Worm (Caenorhabditis elegans): Measurements from ENCODE around the gene ril-2.

Gene ril-2

DNA sequence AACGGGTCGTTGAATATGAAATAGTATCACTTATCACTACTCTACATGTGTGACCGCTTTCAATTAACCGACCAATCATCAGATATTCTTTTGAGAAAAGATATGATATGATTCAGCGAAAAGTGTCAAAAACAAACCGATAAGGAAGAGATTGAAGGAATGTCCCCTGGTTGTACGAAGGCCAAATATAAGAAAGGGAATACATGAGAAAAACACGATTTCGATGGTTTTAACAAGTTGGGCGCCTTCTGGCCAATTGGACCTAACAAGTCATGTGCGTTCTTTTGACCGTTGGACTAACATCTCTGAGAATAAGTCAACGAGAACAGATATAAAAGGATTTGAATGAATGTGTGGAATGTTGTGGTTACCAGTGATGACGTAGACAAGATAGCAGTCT, 43.1 kb downstream of the ril-2 start:
- TF ChIP-seq sma-9 (GFP tag; optimal IDR thresholded peaks at IDR 0.05), result peak; percentile 51
- no peak for TF ChIP-seq sma-9 (tag; optimal IDR thresholded peaks at IDR 0.05)
- peak; percentile 78 for TF ChIP-seq sma-3 (GFP tag; optimal IDR thresholded peaks at IDR 0.05)
- TF ChIP-seq C34F6.9 (tag; optimal IDR thresholded peaks at IDR 0.05), result no peak
- TF ChIP-seq nhr-129 (tag; optimal IDR thresholded peaks at IDR 0.05), result peak; percentile 47
- no peak for TF ChIP-seq elt-3 (tag; optimal IDR thresholded peaks at IDR 0.05)
- TF ChIP-seq aly-2 (tag; optimal IDR thresholded peaks at IDR 0.05), result no peak
- peak; percentile 58 for TF ChIP-seq nhr-21 (tag; optimal IDR thresholded peaks at IDR 0.05)
- TF ChIP-seq blmp-1 (tag; optimal IDR thresholded peaks at IDR 0.05; ENCODE audit: insufficient read depth), result peak; percentile 38
- peak; percentile 13 for TF ChIP-seq gmeb-1 (tag; optimal IDR thresholded peaks at IDR 0.05)
- TF ChIP-seq nhr-23 (tag; optimal IDR thresholded peaks at IDR 0.05), result no peak
- TF ChIP-seq ama-1 (optimal IDR thresholded peaks at IDR 0.05), result peak; percentile 24

DNA sequence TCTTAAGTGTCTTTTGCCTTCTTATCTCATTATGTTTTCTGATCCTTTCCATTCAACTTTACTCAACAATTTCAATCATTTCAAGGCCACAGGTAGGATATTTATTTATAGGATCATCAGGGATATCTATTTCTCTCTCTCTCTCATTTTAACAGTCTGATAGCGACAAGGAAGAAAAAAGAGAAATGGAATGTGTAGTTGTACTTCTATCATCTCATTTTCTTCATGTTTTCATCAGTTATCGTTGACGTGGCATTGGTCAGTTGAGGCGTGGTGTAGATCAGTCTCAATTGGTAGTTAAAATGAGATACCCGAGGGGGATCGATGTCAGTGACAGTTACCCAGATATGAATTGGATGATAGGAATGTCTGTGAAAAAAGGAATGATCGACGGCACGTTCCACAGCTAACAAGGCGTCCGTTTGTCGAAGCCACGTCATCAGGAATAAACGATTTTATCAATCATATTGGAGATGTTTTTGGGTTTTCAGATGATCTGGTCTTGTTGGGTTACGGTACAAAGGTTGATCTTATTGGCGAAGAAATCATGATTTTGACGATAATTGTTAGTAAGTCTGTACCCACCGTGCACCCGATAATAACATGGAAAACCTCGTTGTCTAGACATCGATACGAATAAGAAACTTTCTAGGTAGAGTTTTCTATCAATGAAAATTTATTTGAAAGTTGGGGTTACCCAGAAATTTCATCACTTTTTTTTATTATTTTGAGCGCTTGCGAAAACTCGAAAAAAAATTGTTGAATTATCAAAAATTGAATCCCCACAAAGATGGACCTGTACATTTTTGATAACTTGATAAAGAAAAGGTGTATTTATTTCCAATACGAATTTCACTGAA, 44.6 kb downstream of the ril-2 start:
- TF ChIP-seq nhr-21 (tag; optimal IDR thresholded peaks at IDR 0.05), result peak; percentile 81
- TF ChIP-seq R02D3.7 (tag; optimal IDR thresholded peaks at IDR 0.05), result no peak
- TF ChIP-seq fos-1 (tag; optimal IDR thresholded peaks at IDR 0.05), result peak; percentile 15
- TF ChIP-seq mdl-1 (tag; optimal IDR thresholded peaks at IDR 0.05), result no peak
- TF ChIP-seq nhr-23 (tag; optimal IDR thresholded peaks at IDR 0.05), result no peak
- peak; percentile 82 for TF ChIP-seq sma-9 (GFP tag; optimal IDR thresholded peaks at IDR 0.05)
- TF ChIP-seq sma-9 (tag; optimal IDR thresholded peaks at IDR 0.05), result no peak
- TF ChIP-seq unc-55 (GFP tag; optimal IDR thresholded peaks at IDR 0.05), result no peak
- no peak for TF ChIP-seq nhr-11 (tag; optimal IDR thresholded peaks at IDR 0.05)
- TF ChIP-seq snpc-4 (tag; optimal IDR thresholded peaks at IDR 0.05), result no peak
- TF ChIP-seq blmp-1 (tag; optimal IDR thresholded peaks at IDR 0.05; ENCODE audit: insufficient read depth), result peak; percentile 85
- peak; percentile 93 for TF ChIP-seq crh-2 (tag; optimal IDR thresholded peaks at IDR 0.05)
- TF ChIP-seq mab-5 (tag; optimal IDR thresholded peaks at IDR 0.05), result no peak
- no peak for TF ChIP-seq ztf-11 (tag; optimal IDR thresholded peaks at IDR 0.05)
- TF ChIP-seq lin-13 (GFP tag; optimal IDR thresholded peaks at IDR 0.05), result no peak
- no peak for TF ChIP-seq Y55F3AM.14 (GFP tag; optimal IDR thresholded peaks at IDR 0.05)
- TF ChIP-seq dmd-4 (tag; optimal IDR thresholded peaks at IDR 0.05), result no peak
- peak; percentile 39 for TF ChIP-seq gmeb-1 (tag; optimal IDR thresholded peaks at IDR 0.05)
- peak; percentile 76 for TF ChIP-seq nhr-25 (tag; optimal IDR thresholded peaks at IDR 0.05)
- TF ChIP-seq ztf-4 (tag; optimal IDR thresholded peaks at IDR 0.05), result no peak
- peak; percentile 80 for TF ChIP-seq sma-3 (GFP tag; optimal IDR thresholded peaks at IDR 0.05)
- TF ChIP-seq alr-1 (tag; optimal IDR thresholded peaks at IDR 0.05), result no peak
- no peak for TF ChIP-seq ceh-16 (tag; optimal IDR thresholded peaks at IDR 0.05)
- TF ChIP-seq egl-27 (tag; optimal IDR thresholded peaks at IDR 0.05), result peak; percentile 83
- TF ChIP-seq F13H6.1 (tag; optimal IDR thresholded peaks at IDR 0.05), result no peak
- TF ChIP-seq nhr-129 (tag; optimal IDR thresholded peaks at IDR 0.05), result peak; percentile 34

ce11 chrV:12553286-12553725, 45.7 kb downstream of the ril-2 start:
- TF ChIP-seq mdl-1 (tag; optimal IDR thresholded peaks at IDR 0.05), result peak; percentile 30 to 45
- TF ChIP-seq lsy-2 (tag; optimal IDR thresholded peaks at IDR 0.05), result peak in 1 of 2 experiments; percentile 34
- TF ChIP-seq alr-1 (tag; optimal IDR thresholded peaks at IDR 0.05), result no peak
- no peak for TF ChIP-seq ama-1 (optimal IDR thresholded peaks at IDR 0.05)
- peak; percentile 67 for TF ChIP-seq sma-3 (GFP tag; optimal IDR thresholded peaks at IDR 0.05)
- no peak for TF ChIP-seq elt-3 (tag; optimal IDR thresholded peaks at IDR 0.05)
- TF ChIP-seq nhr-129 (tag; optimal IDR thresholded peaks at IDR 0.05), result no peak
- peak; percentile 49 for TF ChIP-seq fos-1 (tag; optimal IDR thresholded peaks at IDR 0.05)
- TF ChIP-seq nhr-237 (tag; optimal IDR thresholded peaks at IDR 0.05), result no peak
- no peak for TF ChIP-seq nhr-10 (tag; optimal IDR thresholded peaks at IDR 0.05)
- TF ChIP-seq peb-1 (tag; optimal IDR thresholded peaks at IDR 0.05), result no peak
- TF ChIP-seq ceh-82 (tag; optimal IDR thresholded peaks at IDR 0.05), result no peak
- no peak for TF ChIP-seq R02D3.7 (tag; optimal IDR thresholded peaks at IDR 0.05)
- TF ChIP-seq Y55F3AM.14 (GFP tag; optimal IDR thresholded peaks at IDR 0.05), result peak; percentile 2
- no peak for TF ChIP-seq unc-62 (GFP tag; optimal IDR thresholded peaks at IDR 0.05)
- TF ChIP-seq nhr-25 (tag; optimal IDR thresholded peaks at IDR 0.05), result peak; percentile 57
- no peak for TF ChIP-seq zag-1 (tag; optimal IDR thresholded peaks at IDR 0.05)
- TF ChIP-seq nhr-6 (tag; optimal IDR thresholded peaks at IDR 0.05), result no peak
- no peak for TF ChIP-seq unc-55 (GFP tag; optimal IDR thresholded peaks at IDR 0.05)
- peak; percentile 60 for TF ChIP-seq blmp-1 (tag; optimal IDR thresholded peaks at IDR 0.05; ENCODE audit: insufficient read depth)
- no peak for TF ChIP-seq nhr-12 (tag; optimal IDR thresholded peaks at IDR 0.05)
- TF ChIP-seq lin-13 (GFP tag; optimal IDR thresholded peaks at IDR 0.05), result no peak
- peak; percentile 90 for TF ChIP-seq nhr-21 (tag; optimal IDR thresholded peaks at IDR 0.05)
- peak; percentile 70 for TF ChIP-seq sma-9 (GFP tag; optimal IDR thresholded peaks at IDR 0.05)
- TF ChIP-seq sma-9 (tag; optimal IDR thresholded peaks at IDR 0.05), result no peak
- no peak for TF ChIP-seq C34F6.9 (tag; optimal IDR thresholded peaks at IDR 0.05)
- peak; percentile 66 for TF ChIP-seq egl-27 (tag; optimal IDR thresholded peaks at IDR 0.05)
- peak; percentile 7 for TF ChIP-seq F13H6.1 (tag; optimal IDR thresholded peaks at IDR 0.05)
- TF ChIP-seq gmeb-1 (tag; optimal IDR thresholded peaks at IDR 0.05), result peak; percentile 12
